Fruit fly (Drosophila melanogaster) whole organism, pupa: ENCODE data around the gene eEF1gamma.

Experiments used
- CG8159 ChIP-seq: fragments of 200-800 bp; sonication (Bioruptor generic); optimal IDR thresholded peaks from 3 replicates; lab custom pipeline; 2018; ENCODE audit warnings: missing biosample characterization, mild to moderate bottlenecking, missing genetic modification characterization, moderate library complexity
- gl ChIP-seq: fragments of 200-800 bp; sonication (Bioruptor generic); optimal IDR thresholded peaks from 2 replicates; lab custom pipeline; 2018; ENCODE audit warnings: missing biosample characterization, mild to moderate bottlenecking, missing genetic modification characterization

- TF ChIP-seq CG8159 (tag; lab: Kevin White, UChicago) (no peak), gl (tag; lab: Kevin White, UChicago) (no peak)
Observed at dm6 chr3R:29217309-29217708, 2.7 kb upstream of the eEF1gamma start.
